Fruit fly (Drosophila melanogaster) whole organism, embryonic: ENCODE measurements around the gene CG1840.

ENCODE experiments used
- Ada2b ChIP-seq: fragments of 200-800 bp; sonication (Bioruptor generic); IDR thresholded peaks from 2 replicates; pipeline ENCODE4 v1.3.6; 2022; ENCODE audit warnings: missing biosample characterization, missing genetic modification characterization
- CG10267 ChIP-seq: fragments of 200-800 bp; sonication (Bioruptor generic); optimal IDR thresholded peaks from 2 replicates; lab custom pipeline; 2018; ENCODE audit warnings: missing biosample characterization, mild to moderate bottlenecking, missing genetic modification characterization, moderate library complexity
- CG10543 ChIP-seq: fragments of 200-800 bp; sonication (Bioruptor generic); optimal IDR thresholded peaks from 3 replicates; lab custom pipeline; 2017; ENCODE audit warnings: missing biosample characterization, mild to moderate bottlenecking, missing genetic modification characterization, moderate library complexity
- CG10654 ChIP-seq: fragments of 200-800 bp; sonication (Bioruptor generic); optimal IDR thresholded peaks from 2 replicates; lab custom pipeline; 2016; ENCODE audit warnings: missing biosample characterization, missing genetic modification characterization
- CG12071 ChIP-seq: fragments of 200-800 bp; sonication (Bioruptor generic); optimal IDR thresholded peaks from 3 replicates; lab custom pipeline; 2018; ENCODE audit warnings: missing biosample characterization, mild to moderate bottlenecking, missing genetic modification characterization
- CG15269 ChIP-seq: fragments of 200-800 bp; sonication (Bioruptor generic); optimal IDR thresholded peaks from 2 replicates; lab custom pipeline; 2018; ENCODE audit warnings: missing biosample characterization, mild to moderate bottlenecking, missing genetic modification characterization, moderate library complexity
- CG17359 ChIP-seq: fragments of 200-800 bp; sonication (Bioruptor generic); optimal IDR thresholded peaks from 3 replicates; lab custom pipeline; 2018; ENCODE audit warnings: missing biosample characterization, mild to moderate bottlenecking, missing genetic modification characterization, moderate library complexity
- CG31388 ChIP-seq: fragments of 200-800 bp; sonication (Bioruptor generic); optimal IDR thresholded peaks from 2 replicates; lab custom pipeline; 2016; ENCODE audit warnings: missing biosample characterization, missing genetic modification characterization
- CG32532 ChIP-seq: fragments of 200-800 bp; sonication (Bioruptor generic); IDR thresholded peaks from 2 replicates; pipeline ENCODE4 v1.3.6; 2022; ENCODE audit warnings: missing biosample characterization, missing genetic modification characterization
- CG4820 ChIP-seq: fragments of 200-800 bp; sonication (Bioruptor generic); optimal IDR thresholded peaks from 3 replicates; lab custom pipeline; 2016; ENCODE audit warnings: missing biosample characterization, missing genetic modification characterization
- CG5180 ChIP-seq: fragments of 200-800 bp; sonication (Bioruptor generic); optimal IDR thresholded peaks from 3 replicates; lab custom pipeline; 2017; ENCODE audit warnings: missing biosample characterization, missing genetic modification characterization, mild to moderate bottlenecking, moderate library complexity, missing genetic modification reagents
- CG7839 ChIP-seq: fragments of 200-800 bp; sonication (Bioruptor generic); optimal IDR thresholded peaks from 3 replicates; lab custom pipeline; 2018; ENCODE audit warnings: missing biosample characterization, mild to moderate bottlenecking, missing genetic modification characterization, moderate library complexity
- CG7928 ChIP-seq: fragments of 200-800 bp; sonication (Bioruptor generic); optimal IDR thresholded peaks from 2 replicates; lab custom pipeline; 2017; ENCODE audit warnings: missing biosample characterization, mild to moderate bottlenecking, missing genetic modification characterization
- CG8281 ChIP-seq: fragments of 200-800 bp; sonication (Bioruptor generic); optimal IDR thresholded peaks from 2 replicates; lab custom pipeline; 2018; ENCODE audit warnings: missing biosample characterization, mild to moderate bottlenecking, missing genetic modification characterization, moderate library complexity
- CG8944 ChIP-seq: fragments of 200-800 bp; sonication (Bioruptor generic); optimal IDR thresholded peaks from 3 replicates; lab custom pipeline; 2016; ENCODE audit warnings: missing biosample characterization, missing genetic modification characterization
- CG9727 ChIP-seq: fragments of 200-800 bp; sonication (Bioruptor generic); optimal IDR thresholded peaks from 3 replicates; lab custom pipeline; 2017; ENCODE audit warnings: missing biosample characterization, mild to moderate bottlenecking, missing genetic modification characterization
- CG9797 ChIP-seq: fragments of 200-800 bp; sonication (Bioruptor generic); optimal IDR thresholded peaks from 3 replicates; lab custom pipeline; 2018; ENCODE audit warnings: missing biosample characterization, mild to moderate bottlenecking, missing genetic modification characterization
- Dbx ChIP-seq: fragments of 200-800 bp; sonication (Bioruptor generic); IDR thresholded peaks from 3 replicates; pipeline ENCODE4 v1.3.6; 2022; ENCODE audit warnings: missing biosample characterization, missing genetic modification characterization
- Ets65A ChIP-seq: fragments of 200-800 bp; sonication (Bioruptor generic); peaks from one replicate; lab custom pipeline; 2016; ENCODE audit warnings: missing biosample characterization, missing genetic modification characterization
- Fer1 ChIP-seq: fragments of 200-800 bp; sonication (Bioruptor generic); optimal IDR thresholded peaks from 2 replicates; lab custom pipeline; 2017; ENCODE audit warnings: missing biosample characterization, mild to moderate bottlenecking, missing genetic modification characterization
- HLH4C ChIP-seq: fragments of 200-800 bp; sonication (Bioruptor generic); IDR thresholded peaks from 3 replicates; pipeline ENCODE4 v1.3.6; 2022; ENCODE audit warnings: missing biosample characterization, missing genetic modification characterization; ENCODE audit not compliant: partially characterized antibody
- Lpt ChIP-seq: fragments of >200 bp; optimal IDR thresholded peaks from 2 replicates; lab custom pipeline; 2018; ENCODE audit warnings: missing biosample characterization, missing genetic modification characterization
- Max ChIP-seq: fragments of 200-800 bp; sonication (Bioruptor generic); optimal IDR thresholded peaks from 2 replicates; lab custom pipeline; 2016; ENCODE audit warnings: missing biosample characterization, mild to moderate bottlenecking, missing genetic modification characterization
- Med ChIP-seq: fragments of 200-800 bp; sonication (Bioruptor generic); peaks from one replicate; lab custom pipeline; 2016; ENCODE audit warnings: missing biosample characterization, missing genetic modification characterization, mild to moderate bottlenecking, inconsistent platforms, moderate library complexity
- Nf-YB ChIP-seq: fragments of 200-800 bp; sonication (Bioruptor generic); optimal IDR thresholded peaks from 3 replicates; lab custom pipeline; 2019; ENCODE audit warnings: missing biosample characterization, mild to moderate bottlenecking, missing genetic modification characterization, moderate library complexity
- Oli ChIP-seq: fragments of 200-800 bp; sonication (Bioruptor generic); optimal IDR thresholded peaks from 2 replicates; lab custom pipeline; 2018; ENCODE audit warnings: missing biosample characterization, mild to moderate bottlenecking, missing genetic modification characterization, moderate library complexity
- Optix ChIP-seq: fragments of 200-800 bp; sonication (Bioruptor generic); IDR thresholded peaks from 3 replicates; pipeline ENCODE4 v1.3.6; 2022; ENCODE audit warnings: missing biosample characterization, missing genetic modification characterization
- PHDP ChIP-seq: fragments of 200-800 bp; sonication (Bioruptor generic); optimal IDR thresholded peaks from 3 replicates; lab custom pipeline; 2018; ENCODE audit warnings: missing biosample characterization, mild to moderate bottlenecking, missing genetic modification characterization, moderate library complexity
- Ptx1 ChIP-seq: fragments of 200-800 bp; sonication (Bioruptor generic); IDR thresholded peaks from 2 replicates; pipeline ENCODE4 v1.3.6; 2022; ENCODE audit warnings: missing biosample characterization, missing genetic modification characterization
- YL-1 ChIP-seq: fragments of 200-800 bp; sonication (Bioruptor generic); optimal IDR thresholded peaks from 3 replicates; lab custom pipeline; 2017; ENCODE audit warnings: missing biosample characterization, mild to moderate bottlenecking, missing genetic modification characterization
- aop ChIP-seq: fragments of 200-800 bp; sonication (Bioruptor generic); IDR thresholded peaks from 2 replicates; pipeline ENCODE4 v1.3.6; 2022; ENCODE audit warnings: missing biosample characterization, missing genetic modification characterization
- ase ChIP-seq: fragments of 200-800 bp; sonication (Bioruptor generic); IDR thresholded peaks from 3 replicates; pipeline ENCODE4 v1.3.6; 2022; ENCODE audit warnings: missing biosample characterization, missing genetic modification characterization
- crol ChIP-seq: fragments of 200-800 bp; sonication (Bioruptor generic); IDR thresholded peaks from 2 replicates; pipeline ENCODE4 v1.3.6; 2022; ENCODE audit warnings: missing biosample characterization, missing genetic modification characterization
- da ChIP-seq: fragments of 200-800 bp; sonication (Bioruptor generic); optimal IDR thresholded peaks from 2 replicates; lab custom pipeline; 2016; ENCODE audit warnings: missing biosample characterization, missing genetic modification characterization
- ewg ChIP-seq: fragments of 200-800 bp; sonication (Bioruptor generic); optimal IDR thresholded peaks from 3 replicates; lab custom pipeline; 2017; ENCODE audit warnings: mild to moderate bottlenecking, missing biosample characterization, missing genetic modification reagents, missing genetic modification characterization
- gt ChIP-seq: fragments of 200-800 bp; sonication (Bioruptor generic); IDR thresholded peaks from 2 replicates; pipeline ENCODE4 v1.3.6; 2022; ENCODE audit warnings: missing biosample characterization, missing genetic modification characterization
- hkb ChIP-seq, 2 experiments: fragments of 200-800 bp in 1 of 2; fragments of >200 bp in 1 of 2; sonication (Bioruptor generic) in 1 of 2; IDR thresholded peaks in 1 of 2; optimal IDR thresholded peaks in 1 of 2; 2 replicates each; pipeline versions ENCODE4 v1.3.6 to Lab custom; 2017 to 2022; ENCODE audit warnings: missing biosample characterization in 1 of 2, missing genetic modification characterization in 1 of 2
- lilli ChIP-seq: fragments of 200-800 bp; sonication (Bioruptor generic); optimal IDR thresholded peaks from 3 replicates; lab custom pipeline; 2016; ENCODE audit warnings: missing biosample characterization, missing genetic modification characterization
- nerfin-1 ChIP-seq: fragments of 200-800 bp; sonication (Bioruptor generic); optimal IDR thresholded peaks from 3 replicates; lab custom pipeline; 2019; ENCODE audit warnings: missing biosample characterization, mild to moderate bottlenecking, missing genetic modification characterization, moderate library complexity
- p53 ChIP-seq: fragments of 200-800 bp; sonication (Bioruptor generic); optimal IDR thresholded peaks from 2 replicates; lab custom pipeline; 2016; ENCODE audit warnings: missing biosample characterization, missing genetic modification characterization
- pan ChIP-seq, 4 experiments: fragments of >200 bp in 3 of 4; fragments of 200-800 bp in 1 of 4; sonication (Bioruptor generic) in 1 of 4; optimal IDR thresholded peaks in 3 of 4; IDR thresholded peaks in 1 of 4; 2 replicates each; pipeline versions ENCODE4 v1.3.6 to Lab custom; 2017 to 2022; ENCODE audit warnings: missing biosample characterization in 2 of 4, missing genetic modification characterization in 2 of 4, mixed read lengths in 1 of 4
- ssp ChIP-seq: fragments of 200-800 bp; sonication (Bioruptor generic); IDR thresholded peaks from 2 replicates; pipeline ENCODE4 v1.3.6; 2022; ENCODE audit warnings: missing biosample characterization, missing genetic modification characterization
- stc ChIP-seq: fragments of 200-800 bp; sonication (Bioruptor generic); IDR thresholded peaks from 2 replicates; pipeline ENCODE4 v1.3.6; 2022; ENCODE audit warnings: missing biosample characterization, missing genetic modification characterization
- tgo ChIP-seq: fragments of 200-800 bp; sonication (Bioruptor generic); IDR thresholded peaks from 3 replicates; pipeline ENCODE4 v1.3.6; 2022; ENCODE audit warnings: missing biosample characterization, missing genetic modification characterization
- tx ChIP-seq: fragments of 200-800 bp; sonication (Bioruptor generic); optimal IDR thresholded peaks from 2 replicates; lab custom pipeline; 2016; ENCODE audit warnings: missing biosample characterization, missing genetic modification characterization
- usp ChIP-seq: fragments of >200 bp; optimal IDR thresholded peaks from 2 replicates; lab custom pipeline; 2017; ENCODE audit warnings: missing biosample characterization, missing genetic modification characterization
- wdn ChIP-seq: fragments of 200-800 bp; sonication (Bioruptor generic); IDR thresholded peaks from 2 replicates; pipeline ENCODE4 v1.3.6; 2022; ENCODE audit warnings: missing biosample characterization, missing genetic modification characterization

CG1840 gene

DNA sequence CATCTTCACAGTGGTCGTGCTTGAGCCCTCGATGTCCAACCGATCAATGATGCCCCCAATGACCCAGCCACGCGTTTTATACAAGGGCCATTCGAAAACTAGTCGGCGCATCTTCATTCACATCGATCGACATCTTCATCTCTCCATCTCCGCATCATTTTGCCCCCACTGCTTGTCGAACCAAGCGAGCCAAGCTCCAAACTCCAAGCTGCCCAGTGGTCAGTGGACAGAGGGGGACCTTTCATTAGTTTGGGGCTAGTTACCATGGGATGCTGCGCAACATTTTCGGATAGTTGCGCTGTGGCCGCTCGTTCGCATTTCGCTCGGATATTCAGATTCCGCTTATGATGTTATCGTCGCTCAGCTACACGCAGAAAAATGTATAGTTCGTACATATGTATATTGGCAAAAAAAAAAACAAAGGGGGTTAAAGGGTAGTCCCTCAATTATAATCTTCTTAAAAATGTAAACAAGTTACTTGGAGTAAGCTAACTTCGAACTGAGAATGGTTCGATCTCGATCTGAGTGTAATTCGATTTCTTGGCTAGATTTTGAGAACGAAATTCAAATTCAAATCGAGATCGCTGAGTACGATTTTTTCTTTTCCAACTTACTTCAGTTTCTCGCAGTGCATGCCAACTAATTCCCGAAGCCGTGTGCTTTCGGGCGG lies 42.0 kb upstream of the CG1840 start, which contains the start of gene CG15740 (continued):
- TF ChIP-seq Nf-YB (GFP tag; lab: Kevin White, UChicago): no peak
- no peak for TF ChIP-seq p53 (GFP tag; lab: Kevin White, UChicago)
- TF ChIP-seq crol (GFP tag; lab: Robert Waterston, UW): 0 out of 2 replicates have a peak, but pooled peaks have one; percentile 23
- peak; percentile 51; the same call in 1 of the 2 replicates for TF ChIP-seq CG32532
- peak; percentile 9 for TF ChIP-seq lilli (GFP tag; lab: Kevin White, UChicago)
- TF ChIP-seq CG15269 (tag; lab: Kevin White, UChicago): peak; percentile 56
- peak; percentile 58 for TF ChIP-seq Oli (tag; lab: Kevin White, UChicago)
- peak; percentile 78 for TF ChIP-seq Ptx1 (GFP tag; lab: Robert Waterston, UW)
- no peak for TF ChIP-seq hkb (optimal IDR thresholded peaks at IDR 0.05; lab: Kevin White, UChicago)
- peak; percentile 77 for TF ChIP-seq hkb (GFP tag; IDR thresholded peaks at IDR 0.05; lab: Robert Waterston, UW)
- peak; percentile 1 for TF ChIP-seq nerfin-1
- peak; percentile 62 for TF ChIP-seq Ada2b
- TF ChIP-seq Optix (GFP tag; lab: Robert Waterston, UW): peak; percentile 54; the same call in 1 of the 3 replicates
- peak; percentile 10 for TF ChIP-seq Fer1 (GFP tag; lab: Kevin White, UChicago)
- TF ChIP-seq CG4820: peak; percentile 26
- peak; percentile 45; the same call in 2 of the 3 replicates for TF ChIP-seq tgo (GFP tag; lab: Robert Waterston, UW)
- no peak for TF ChIP-seq usp (GFP tag; lab: Kevin White, UChicago)
- TF ChIP-seq Med (GFP tag; lab: Kevin White, UChicago): peak; percentile 84
- TF ChIP-seq CG8944 (GFP tag; lab: Kevin White, UChicago): no peak
- TF ChIP-seq CG5180 (GFP tag; lab: Kevin White, UChicago): peak; percentile 12
- TF ChIP-seq CG17359 (tag; lab: Kevin White, UChicago): peak; percentile 42
- TF ChIP-seq pan (optimal IDR thresholded peaks at IDR 0.05; lab: Kevin White, UChicago): no peak
- peak in 1 of 2 experiments; percentile 55 for TF ChIP-seq pan (GFP tag; optimal IDR thresholded peaks at IDR 0.05 in 1 of 2, IDR thresholded peaks at IDR 0.05 in 1 of 2)
- TF ChIP-seq CG7839 (tag; lab: Kevin White, UChicago): peak; percentile 55

DNA sequence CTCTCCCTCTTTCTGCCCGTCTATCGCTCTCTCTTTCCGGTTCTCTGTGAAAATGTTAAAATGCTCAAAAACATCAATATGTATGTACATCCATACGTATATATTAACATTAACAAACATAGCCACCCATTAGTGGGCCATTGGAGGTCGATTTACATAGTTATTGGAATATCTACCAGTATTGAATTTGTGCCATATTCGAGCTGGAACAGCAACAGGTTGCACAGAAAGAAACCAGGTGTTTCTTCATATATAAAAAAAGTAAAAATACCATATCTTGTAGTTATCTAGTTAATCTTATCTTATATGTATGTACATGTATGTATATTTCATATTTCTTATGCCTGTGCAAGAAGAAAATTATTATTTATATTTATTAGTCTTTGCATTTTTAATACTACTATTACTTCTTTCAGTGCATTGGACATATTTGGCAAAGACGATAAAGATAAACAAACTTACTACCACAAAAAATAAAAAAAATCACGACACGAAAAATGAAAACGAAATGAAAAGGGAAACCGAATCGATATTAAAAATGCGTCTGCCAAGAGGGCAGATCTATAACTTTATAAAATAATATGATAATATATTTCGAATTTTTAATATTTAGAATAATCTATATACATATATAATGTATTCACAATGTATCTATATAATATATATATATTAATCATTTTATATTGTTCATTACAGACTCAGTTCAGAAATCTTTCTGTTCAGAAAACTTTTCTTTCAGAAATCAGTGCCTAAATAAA lies 39.5 kb upstream of the CG1840 start:
- no peak for TF ChIP-seq Ets65A (GFP tag; lab: Kevin White, UChicago)
- no peak for TF ChIP-seq tx
- peak; percentile 26 for TF ChIP-seq CG10267 (tag; lab: Kevin White, UChicago)
- TF ChIP-seq CG10543 (GFP tag; lab: Kevin White, UChicago): no peak
- peak; percentile 4 for TF ChIP-seq CG12071 (GFP tag; lab: Kevin White, UChicago)
- no peak for TF ChIP-seq wdn
- peak; percentile 14 for TF ChIP-seq ewg (GFP tag; lab: Kevin White, UChicago)
- TF ChIP-seq aop (GFP tag; lab: Robert Waterston, UW): no peak
- TF ChIP-seq Lpt (GFP tag; lab: Kevin White, UChicago): no peak
- TF ChIP-seq CG10654 (GFP tag; lab: Kevin White, UChicago): peak; percentile 13
- no peak for TF ChIP-seq da
- no peak for TF ChIP-seq ase (GFP tag; lab: Robert Waterston, UW)
- TF ChIP-seq ssp (GFP tag; lab: Robert Waterston, UW): no peak
- no peak for TF ChIP-seq YL-1 (GFP tag; lab: Kevin White, UChicago)
- no peak for TF ChIP-seq CG8281 (tag; lab: Kevin White, UChicago)
- no peak for TF ChIP-seq HLH4C (GFP tag; lab: Robert Waterston, UW)
- TF ChIP-seq Max (GFP tag; lab: Kevin White, UChicago): no peak
- no peak for TF ChIP-seq CG31388 (GFP tag; lab: Kevin White, UChicago)
- peak; percentile 77 for TF ChIP-seq stc (GFP tag; lab: Robert Waterston, UW)
- TF ChIP-seq CG9797 (GFP tag; lab: Kevin White, UChicago): no peak
- peak; percentile 16 for TF ChIP-seq CG9727 (GFP tag; lab: Kevin White, UChicago)
- TF ChIP-seq PHDP (tag; lab: Kevin White, UChicago): peak; percentile 53
- TF ChIP-seq CG7928 (GFP tag; lab: Kevin White, UChicago): no peak
- no peak for TF ChIP-seq gt (GFP tag; lab: Robert Waterston, UW)
- no peak for TF ChIP-seq Dbx (GFP tag; lab: Robert Waterston, UW)
